Worm (Caenorhabditis elegans) whole organism, L4/young adult: ENCODE measurements around the gene gst-20.

Experiments
- W03F9.2 ChIP-seq: fragments of 150-350 bp; optimal IDR thresholded peaks from 2 replicates; lab custom pipeline; 2014; ENCODE audit warnings: missing biosample characterization, missing genetic modification characterization
- him-1 ChIP-seq: sonication (generic microtip); optimal IDR thresholded peaks from 2 replicates; lab custom pipeline; 2016; ENCODE audit warnings: missing genotype, missing genetic modification reagents, missing genetic modification characterization, missing compliant biosample characterization

The gst-20 gene

DNA sequence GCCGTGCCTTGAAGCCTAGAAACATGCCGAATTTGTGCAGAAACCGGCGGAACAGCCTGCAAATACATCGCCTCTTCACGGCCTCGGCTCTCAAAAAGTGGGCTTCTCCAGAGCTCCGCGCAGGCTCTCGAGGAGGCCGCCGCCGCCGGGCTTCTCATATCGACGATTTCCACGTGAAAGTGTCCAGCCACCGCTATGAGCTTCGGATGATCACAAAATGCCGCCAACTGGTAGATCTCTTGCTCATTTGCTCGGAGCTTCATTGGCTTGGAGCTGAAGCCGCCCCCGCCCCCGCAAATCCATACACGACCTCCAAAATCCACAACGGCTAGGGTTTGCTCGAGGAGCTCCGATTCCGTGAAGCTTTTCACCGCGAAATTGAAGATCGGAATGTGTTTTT is 49.1 kb downstream of the gst-20 start:
- TF ChIP-seq him-1 (tag; lab: Kevin White, UChicago) (no peak), W03F9.2 (tag; lab: Kevin White, UChicago) (no peak)
